Worm (Caenorhabditis elegans) whole organism, L2 larva: ENCODE results near the gene T26A5.6.
A peak's percentile ranks its signal among the peaks of the same experiment; 100 is the strongest.

Experiments used
- C34F6.9 ChIP-seq: fragments of 150-350 bp; optimal IDR thresholded peaks from 2 replicates; lab custom pipeline; 2014; ENCODE audit warnings: missing biosample characterization, missing genetic modification characterization
- F13H6.1 ChIP-seq: sonication (generic microtip); optimal IDR thresholded peaks from 2 replicates; lab custom pipeline; 2016; ENCODE audit warnings: missing genetic modification characterization, missing compliant biosample characterization
- Y55F3AM.14 ChIP-seq: fragments of 200-800 bp; sonication (Bioruptor generic); optimal IDR thresholded peaks from 2 replicates; lab custom pipeline; 2018; ENCODE audit warnings: mild to moderate bottlenecking, missing genetic modification characterization, missing compliant biosample characterization
- ZK546.5 ChIP-seq: sonication (generic microtip); optimal IDR thresholded peaks from 2 replicates; lab custom pipeline; 2017; ENCODE audit warnings: missing biosample characterization, missing genetic modification characterization
- alr-1 ChIP-seq: fragments of 150-350 bp; optimal IDR thresholded peaks from 2 replicates; lab custom pipeline; 2014; ENCODE audit warnings: missing biosample characterization, missing genetic modification characterization
- aly-2 ChIP-seq: fragments of 150-350 bp; optimal IDR thresholded peaks from 2 replicates; lab custom pipeline; 2014; ENCODE audit warnings: missing biosample characterization, missing genetic modification characterization
- ama-1 ChIP-seq: fragments of 150-350 bp; optimal IDR thresholded peaks from 2 replicates; lab custom pipeline; 2018; ENCODE audit warnings: inconsistent platforms
- blmp-1 ChIP-seq: sonication (generic microtip); optimal IDR thresholded peaks from 2 replicates; lab custom pipeline; 2017; ENCODE audit warnings: missing genetic modification characterization, mild to moderate bottlenecking, missing compliant biosample characterization, antibody characterized with exemption, moderate library complexity; ENCODE audit not compliant: insufficient read depth
- ceh-16 ChIP-seq: fragments of 150-350 bp; optimal IDR thresholded peaks from 2 replicates; lab custom pipeline; 2014; ENCODE audit warnings: missing biosample characterization, missing genetic modification characterization
- ceh-82 ChIP-seq: fragments of 150-350 bp; optimal IDR thresholded peaks from 2 replicates; lab custom pipeline; 2014; ENCODE audit warnings: missing biosample characterization, missing genetic modification characterization
- crh-2 ChIP-seq: sonication (generic microtip); optimal IDR thresholded peaks from 2 replicates; lab custom pipeline; 2017; ENCODE audit warnings: missing biosample characterization, missing genetic modification characterization
- egl-27 ChIP-seq: sonication (generic microtip); optimal IDR thresholded peaks from 3 replicates; lab custom pipeline; 2017; ENCODE audit warnings: missing biosample characterization, missing genetic modification reagents, missing genetic modification characterization
- elt-1 ChIP-seq: fragments of 150-350 bp; optimal IDR thresholded peaks from 2 replicates; lab custom pipeline; 2014; ENCODE audit warnings: missing biosample characterization, missing genetic modification characterization
- elt-3 ChIP-seq: sonication (generic microtip); optimal IDR thresholded peaks from 2 replicates; lab custom pipeline; 2017; ENCODE audit warnings: missing biosample characterization, missing genetic modification characterization
- fos-1 ChIP-seq: fragments of 150-350 bp; optimal IDR thresholded peaks from 2 replicates; lab custom pipeline; 2014; ENCODE audit warnings: missing biosample characterization, missing genetic modification characterization
- gmeb-1 ChIP-seq: fragments of 150-350 bp; optimal IDR thresholded peaks from 2 replicates; lab custom pipeline; 2014; ENCODE audit warnings: missing biosample characterization, missing genetic modification characterization
- lin-11 ChIP-seq: fragments of 150-350 bp; sonication (generic microtip); optimal IDR thresholded peaks from 2 replicates; lab custom pipeline; 2014; ENCODE audit warnings: missing biosample characterization, missing genetic modification characterization, inconsistent platforms, mixed read lengths
- lin-13 ChIP-seq: fragments of 150-350 bp; optimal IDR thresholded peaks from 2 replicates; lab custom pipeline; 2014; ENCODE audit warnings: missing biosample characterization, missing genetic modification reagents, missing genetic modification characterization
- lin-39 ChIP-seq: fragments of 150-350 bp; optimal IDR thresholded peaks from 2 replicates; lab custom pipeline; 2014; ENCODE audit warnings: missing biosample characterization, missing genetic modification reagents, missing genetic modification characterization
- lsy-2 ChIP-seq, 2 experiments: fragments of 150-350 bp in 1 of 2; sonication (generic microtip) in 1 of 2; optimal IDR thresholded peaks; 2 replicates each; lab custom pipeline; 2014 to 2017; ENCODE audit warnings: missing biosample characterization in 2 of 2, missing genetic modification characterization in 2 of 2
- mab-5 ChIP-seq: fragments of 150-350 bp; optimal IDR thresholded peaks from 2 replicates; lab custom pipeline; 2014; ENCODE audit warnings: missing biosample characterization, missing genetic modification characterization
- mbf-1 ChIP-seq: sonication (generic microtip); optimal IDR thresholded peaks from 2 replicates; lab custom pipeline; 2017; ENCODE audit warnings: missing biosample characterization, missing genetic modification characterization
- mdl-1 ChIP-seq, 2 experiments: fragments of 150-350 bp in 1 of 2; sonication (generic microtip) in 1 of 2; optimal IDR thresholded peaks; 2 replicates each; lab custom pipeline; 2017; ENCODE audit warnings: missing biosample characterization in 2 of 2, missing genetic modification characterization in 2 of 2
- nhr-10 ChIP-seq: sonication (generic microtip); optimal IDR thresholded peaks from 2 replicates; lab custom pipeline; 2017; ENCODE audit warnings: missing biosample characterization, missing genetic modification characterization
- nhr-11 ChIP-seq: fragments of 150-350 bp; optimal IDR thresholded peaks from 2 replicates; lab custom pipeline; 2014; ENCODE audit warnings: missing biosample characterization, missing genetic modification characterization
- nhr-12 ChIP-seq: fragments of 150-350 bp; optimal IDR thresholded peaks from 2 replicates; lab custom pipeline; 2014; ENCODE audit warnings: missing biosample characterization, missing genetic modification characterization
- nhr-129 ChIP-seq: fragments of 150-350 bp; optimal IDR thresholded peaks from 2 replicates; lab custom pipeline; 2014; ENCODE audit warnings: missing biosample characterization, missing genetic modification characterization
- nhr-21 ChIP-seq: fragments of 150-350 bp; optimal IDR thresholded peaks from 2 replicates; lab custom pipeline; 2014; ENCODE audit warnings: missing biosample characterization, missing genetic modification characterization
- nhr-23 ChIP-seq: fragments of 150-350 bp; optimal IDR thresholded peaks from 2 replicates; lab custom pipeline; 2014; ENCODE audit warnings: missing biosample characterization, missing genetic modification reagents, missing genetic modification characterization
- nhr-237 ChIP-seq: fragments of 150-350 bp; optimal IDR thresholded peaks from 2 replicates; lab custom pipeline; 2014; ENCODE audit warnings: missing biosample characterization, missing genetic modification characterization
- nhr-25 ChIP-seq: fragments of 150-350 bp; sonication (generic microtip); optimal IDR thresholded peaks from 3 replicates; lab custom pipeline; 2014; ENCODE audit warnings: missing biosample characterization, missing genetic modification characterization
- nhr-77 ChIP-seq: fragments of 150-350 bp; optimal IDR thresholded peaks from 2 replicates; lab custom pipeline; 2014; ENCODE audit warnings: missing biosample characterization, missing genetic modification characterization
- peb-1 ChIP-seq: fragments of 150-350 bp; optimal IDR thresholded peaks from 2 replicates; lab custom pipeline; 2014; ENCODE audit warnings: missing biosample characterization, missing genetic modification characterization
- sem-4 ChIP-seq: fragments of 150-350 bp; optimal IDR thresholded peaks from 2 replicates; lab custom pipeline; 2014; ENCODE audit warnings: missing biosample characterization, missing genetic modification reagents, missing genetic modification characterization
- skn-1 ChIP-seq: sonication (generic microtip); optimal IDR thresholded peaks from 2 replicates; lab custom pipeline; 2017; ENCODE audit warnings: missing biosample characterization, missing genetic modification characterization
- sma-3 ChIP-seq: sonication (generic microtip); optimal IDR thresholded peaks from 2 replicates; lab custom pipeline; 2016; ENCODE audit warnings: missing genetic modification reagents, missing genetic modification characterization, missing compliant biosample characterization
- sma-9 ChIP-seq, 2 experiments: fragments of 150-350 bp in 1 of 2; sonication (generic microtip) in 1 of 2; optimal IDR thresholded peaks; 2 replicates each; lab custom pipeline; 2014 to 2016; ENCODE audit warnings: missing genetic modification characterization in 2 of 2, mild to moderate bottlenecking in 1 of 2, missing biosample characterization in 1 of 2, missing compliant biosample characterization in 1 of 2, missing genetic modification reagents in 1 of 2, moderate library complexity in 1 of 2
- snpc-4 ChIP-seq: fragments of 150-350 bp; optimal IDR thresholded peaks from 2 replicates; lab custom pipeline; 2014; ENCODE audit warnings: missing biosample characterization, missing genetic modification characterization
- unc-39 ChIP-seq: fragments of 150-350 bp; optimal IDR thresholded peaks from 2 replicates; lab custom pipeline; 2014; ENCODE audit warnings: missing biosample characterization, missing genetic modification characterization
- unc-55 ChIP-seq: fragments of 150-350 bp; sonication (generic microtip); optimal IDR thresholded peaks from 3 replicates; lab custom pipeline; 2014; ENCODE audit warnings: missing biosample characterization, missing genetic modification reagents, missing genetic modification characterization
- unc-62 ChIP-seq: fragments of 150-350 bp; optimal IDR thresholded peaks from 2 replicates; lab custom pipeline; 2014; ENCODE audit warnings: missing biosample characterization, missing genetic modification reagents, missing genetic modification characterization
- zag-1 ChIP-seq: fragments of 150-350 bp; optimal IDR thresholded peaks from 2 replicates; lab custom pipeline; 2014; ENCODE audit warnings: missing biosample characterization, missing genetic modification characterization
- ztf-1 ChIP-seq: fragments of 200-800 bp; sonication (Bioruptor generic); conservative IDR thresholded peaks from 2 replicates; pipeline ENCODE4 v1.3.6; 2022; ENCODE audit warnings: missing genetic modification characterization, missing compliant biosample characterization
- ztf-4 ChIP-seq: fragments of 150-350 bp; optimal IDR thresholded peaks from 2 replicates; lab custom pipeline; 2014; ENCODE audit warnings: missing biosample characterization, missing genetic modification characterization

T26A5.6 gene

ce11 chrIII:6449854-6450253, 642 bp downstream of the T26A5.6 start:
- TF ChIP-seq lsy-2 (tag; optimal IDR thresholded peaks at IDR 0.05; lab: Kevin White, UChicago), result no peak
- no peak for TF ChIP-seq nhr-12 (tag; lab: Kevin White, UChicago)
- TF ChIP-seq nhr-129 (tag; lab: Kevin White, UChicago), result no peak
- no peak for TF ChIP-seq ceh-82 (tag; lab: Kevin White, UChicago)
- TF ChIP-seq gmeb-1 (tag; lab: Kevin White, UChicago), result no peak
- TF ChIP-seq ZK546.5, result no peak
- no peak for TF ChIP-seq unc-55 (GFP tag; lab: Kevin White, UChicago)
- no peak for TF ChIP-seq skn-1

- TF ChIP-seq blmp-1 (tag; lab: Kevin White, UChicago) (peak; percentile 48), mbf-1 (no peak), nhr-129 (tag; lab: Kevin White, UChicago) (peak; percentile 71), sma-3 (GFP tag; lab: Kevin White, UChicago) (peak; percentile 75), gmeb-1 (tag; lab: Kevin White, UChicago) (peak; percentile 41), lsy-2 (tag; optimal IDR thresholded peaks at IDR 0.05; lab: Kevin White, UChicago) (peak in 1 of 2 experiments; percentile 67), zag-1 (tag; lab: Kevin White, UChicago) (no peak), mdl-1 (tag; optimal IDR thresholded peaks at IDR 0.05; lab: Kevin White, UChicago) (peak; percentile 49 to 65), elt-1 (tag; lab: Kevin White, UChicago) (no peak), C34F6.9 (tag; lab: Kevin White, UChicago) (peak; percentile 43), crh-2 (tag; lab: Kevin White, UChicago) (peak; percentile 84), ceh-16 (no peak), lin-11 (no peak), nhr-21 (peak; percentile 76), unc-62 (peak; percentile 3), unc-39 (tag; lab: Kevin White, UChicago) (no peak), egl-27 (tag; lab: Kevin White, UChicago) (no peak), sma-9 (GFP tag; optimal IDR thresholded peaks at IDR 0.05; lab: Kevin White, UChicago) (peak; percentile 76), sma-9 (tag; optimal IDR thresholded peaks at IDR 0.05; lab: Kevin White, UChicago) (no peak), nhr-25 (tag; lab: Kevin White, UChicago) (peak; percentile 73), fos-1 (tag; lab: Kevin White, UChicago) (peak; percentile 71), lin-13 (GFP tag; lab: Kevin White, UChicago) (peak; percentile 22), F13H6.1 (tag; lab: Kevin White, UChicago) (peak; percentile 55), ZK546.5 (no peak), nhr-11 (tag; lab: Kevin White, UChicago) (no peak)
Measured at ce11 chrIII:6447521-6447920, 3.0 kb downstream of the T26A5.6 start.

ce11 chrIII:6446807-6447206, 3.7 kb downstream of the T26A5.6 start, which contains the start of gene let-721:
Gene let-721, minus strand, starts transcription at chrIII:6446907.
- TF ChIP-seq unc-39 (tag; lab: Kevin White, UChicago) (no peak), snpc-4 (tag; lab: Kevin White, UChicago) (no peak), ztf-1 (GFP tag; lab: Robert Waterston, UW) (no peak), lin-39 (tag; lab: Kevin White, UChicago) (no peak), ceh-16 (no peak), ama-1 (no peak), mab-5 (no peak), nhr-21 (no peak)
- TF ChIP-seq, all 48 proteins: peak for 0

- TF ChIP-seq unc-55 (GFP tag; lab: Kevin White, UChicago), result peak; percentile 51
- peak; percentile 59 for TF ChIP-seq nhr-129 (tag; lab: Kevin White, UChicago)
- no peak for TF ChIP-seq aly-2 (tag; lab: Kevin White, UChicago)
- no peak for TF ChIP-seq skn-1
- no peak for TF ChIP-seq ztf-1 (GFP tag; lab: Robert Waterston, UW)
- TF ChIP-seq lsy-2 (tag; optimal IDR thresholded peaks at IDR 0.05; lab: Kevin White, UChicago), result peak in 1 of 2 experiments; percentile 84
- TF ChIP-seq sma-3 (GFP tag; lab: Kevin White, UChicago), result peak; percentile 47
- TF ChIP-seq crh-2 (tag; lab: Kevin White, UChicago), result peak; percentile 65
- TF ChIP-seq sma-9 (GFP tag; optimal IDR thresholded peaks at IDR 0.05; lab: Kevin White, UChicago), result peak; percentile 59
- TF ChIP-seq sma-9 (tag; optimal IDR thresholded peaks at IDR 0.05; lab: Kevin White, UChicago), result no peak
- TF ChIP-seq sem-4 (tag; lab: Kevin White, UChicago), result no peak
- TF ChIP-seq mbf-1, result no peak
- no peak for TF ChIP-seq alr-1
- TF ChIP-seq mab-5, result no peak
- no peak for TF ChIP-seq nhr-12 (tag; lab: Kevin White, UChicago)
- no peak for TF ChIP-seq nhr-23 (tag; lab: Kevin White, UChicago)
- TF ChIP-seq blmp-1 (tag; lab: Kevin White, UChicago), result no peak
- TF ChIP-seq Y55F3AM.14 (GFP tag; lab: Kevin White, UChicago), result no peak
- peak; percentile 0 for TF ChIP-seq nhr-21
- no peak for TF ChIP-seq elt-3 (tag; lab: Kevin White, UChicago)
- no peak for TF ChIP-seq nhr-237 (tag; lab: Kevin White, UChicago)
- no peak for TF ChIP-seq nhr-77
- TF ChIP-seq nhr-10, result no peak
- TF ChIP-seq fos-1 (tag; lab: Kevin White, UChicago), result peak; percentile 32
- no peak for TF ChIP-seq nhr-11 (tag; lab: Kevin White, UChicago)
- TF ChIP-seq peb-1, result no peak
- peak; percentile 56 for TF ChIP-seq F13H6.1 (tag; lab: Kevin White, UChicago)
- TF ChIP-seq unc-39 (tag; lab: Kevin White, UChicago), result no peak
- TF ChIP-seq nhr-25 (tag; lab: Kevin White, UChicago), result peak; percentile 7
- TF ChIP-seq C34F6.9 (tag; lab: Kevin White, UChicago), result peak; percentile 68
- TF ChIP-seq ztf-4, result peak; percentile 16
- TF ChIP-seq, all 48 proteins: peak for 12
Measured at ce11 chrIII:6444335-6444734, 6.2 kb downstream of the T26A5.6 start, which contains the start of gene C05D11.13. Gene C05D11.13, minus strand, starts transcription at chrIII:6444586.
